Worm (Caenorhabditis elegans) whole organism, early embryonic: ENCODE data around the gene C18D1.2.

Source experiments
- B0310.2 ChIP-seq: sonication (generic microtip); optimal IDR thresholded peaks from 2 replicates; lab custom pipeline; 2016; ENCODE audit warnings: mild to moderate bottlenecking, missing genetic modification characterization, missing compliant biosample characterization
- aly-1 ChIP-seq: sonication (generic microtip); optimal IDR thresholded peaks from 2 replicates; lab custom pipeline; 2016; ENCODE audit warnings: missing genetic modification characterization, missing compliant biosample characterization
- ama-1 ChIP-seq: fragments of 150-350 bp; optimal IDR thresholded peaks from 2 replicates; lab custom pipeline; 2014
- flt-1 ChIP-seq: fragments of 200-800 bp; sonication (Bioruptor generic); IDR thresholded peaks from 2 replicates; pipeline ENCODE4 v1.3.6; 2022; ENCODE audit warnings: missing genetic modification characterization, missing compliant biosample characterization
- hmbx-1 ChIP-seq: sonication (generic microtip); optimal IDR thresholded peaks from 2 replicates; lab custom pipeline; 2016; ENCODE audit warnings: mild to moderate bottlenecking, missing genetic modification characterization, missing compliant biosample characterization
- hmg-4 ChIP-seq: fragments of 200-800 bp; sonication (Bioruptor generic); optimal IDR thresholded peaks from 2 replicates; lab custom pipeline; 2018; ENCODE audit warnings: mild to moderate bottlenecking, missing genetic modification characterization, missing compliant biosample characterization
- tra-4 ChIP-seq: sonication (generic microtip); optimal IDR thresholded peaks from 2 replicates; lab custom pipeline; 2017; ENCODE audit warnings: missing genetic modification characterization, missing compliant biosample characterization

ce11 chrII:10011733-10012132, 45.1 kb upstream of the C18D1.2 start:
- TF ChIP-seq B0310.2 (tag; lab: Kevin White, UChicago) (no peak), aly-1 (tag; lab: Kevin White, UChicago) (no peak), ama-1 (lab: Kevin White, UChicago) (no peak), hmbx-1 (tag; lab: Kevin White, UChicago) (no peak), tra-4 (tag; lab: Kevin White, UChicago) (no peak), flt-1 (GFP tag; lab: Robert Waterston, UW) (no peak), hmg-4 (GFP tag; lab: Kevin White, UChicago) (no peak)
